Fruit fly (Drosophila melanogaster): ENCODE data around the gene Ip259.

Ip259 gene

DNA sequence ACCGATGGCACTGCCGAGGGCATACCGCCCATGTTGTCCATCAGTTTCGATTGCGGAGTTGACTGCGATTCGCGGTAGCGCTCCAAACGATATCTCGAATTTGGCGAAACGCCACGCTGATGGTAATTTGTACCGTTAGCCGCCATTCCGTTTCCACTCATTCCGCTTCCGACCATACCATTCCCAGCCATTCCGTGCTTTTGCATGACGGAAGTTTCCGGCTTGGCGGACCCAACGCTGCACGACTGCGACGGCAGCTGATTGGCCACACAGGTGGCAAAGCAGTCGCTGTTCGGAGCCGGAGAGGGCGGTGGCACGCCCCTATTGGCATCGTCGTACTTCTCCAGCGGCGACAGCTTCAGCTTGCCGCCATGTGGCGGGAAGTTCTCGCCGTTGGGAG is 35.9 kb upstream of the Ip259 start (continued):
- TF ChIP-seq en (GFP tag; optimal IDR thresholded peaks at IDR 0.05): no peak
- TF ChIP-seq prd (optimal IDR thresholded peaks at IDR 0.05): no peak
- TF ChIP-seq prd (GFP tag; IDR thresholded peaks at IDR 0.05): no peak
- no peak for TF ChIP-seq eyg (GFP tag; optimal IDR thresholded peaks at IDR 0.05)
- TF ChIP-seq ci (GFP tag; IDR thresholded peaks at IDR 0.05): 0 out of 3 replicates have a peak, but pooled peaks have one; percentile 33
- no peak for TF ChIP-seq CG12942 (GFP tag; optimal IDR thresholded peaks at IDR 0.05)
- no peak for TF ChIP-seq Antp (GFP tag; optimal IDR thresholded peaks at IDR 0.05)
- no peak for TF ChIP-seq dmrt99B (tag; optimal IDR thresholded peaks at IDR 0.05)
- no peak for TF ChIP-seq insv (GFP tag; optimal IDR thresholded peaks at IDR 0.05)
- no peak for TF ChIP-seq Opbp (GFP tag; IDR thresholded peaks at IDR 0.05; ENCODE audit: partially characterized antibody)
- TF ChIP-seq CG34376 (GFP tag; optimal IDR thresholded peaks at IDR 0.05): no peak
- no peak for TF ChIP-seq CG17912 (GFP tag; optimal IDR thresholded peaks at IDR 0.05)
- TF ChIP-seq pfk (GFP tag; optimal IDR thresholded peaks at IDR 0.05): peak; percentile 86
- TF ChIP-seq sr (GFP tag; IDR thresholded peaks at IDR 0.05): no peak
- TF ChIP-seq ase (GFP tag; IDR thresholded peaks at IDR 0.05): 0 out of 3 replicates have a peak, but pooled peaks have one; percentile 11
- no peak for TF ChIP-seq CG6254 (GFP tag; optimal IDR thresholded peaks at IDR 0.05)
- TF ChIP-seq CG11560 (tag; IDR thresholded peaks at IDR 0.05): 0 out of 3 replicates have a peak, but pooled peaks have one; percentile 35
- no peak for TF ChIP-seq CG3065 (GFP tag; optimal IDR thresholded peaks at IDR 0.05)
- TF ChIP-seq zfh2 (GFP tag; optimal IDR thresholded peaks at IDR 0.05): no peak
- TF ChIP-seq vvl (GFP tag; IDR thresholded peaks at IDR 0.05): no peak
- TF ChIP-seq CG17612 (GFP tag; IDR thresholded peaks at IDR 0.05): 0 out of 2 replicates have a peak, but pooled peaks have one; percentile 28
- no peak for TF ChIP-seq psq (GFP tag; optimal IDR thresholded peaks at IDR 0.05)
- TF ChIP-seq CG9437 (GFP tag; optimal IDR thresholded peaks at IDR 0.05): no peak
- TF ChIP-seq NFAT (GFP tag; IDR thresholded peaks at IDR 0.05): no peak
- TF ChIP-seq odd (GFP tag; optimal IDR thresholded peaks at IDR 0.05): no peak
- TF ChIP-seq Doc3 (GFP tag; IDR thresholded peaks at IDR 0.05; ENCODE audit: partially characterized antibody): 0 out of 3 replicates have a peak, but pooled peaks have one; percentile 32
- no peak for TF ChIP-seq Xrp1 (GFP tag; IDR thresholded peaks at IDR 0.05)
- TF ChIP-seq cato (GFP tag; optimal IDR thresholded peaks at IDR 0.05; ENCODE audit: borderline replicate concordance): no peak
- TF ChIP-seq Ptx1 (GFP tag; IDR thresholded peaks at IDR 0.05): no peak
- TF ChIP-seq ATbp (GFP tag; optimal IDR thresholded peaks at IDR 0.05): no peak
- no peak for TF ChIP-seq trem (tag; optimal IDR thresholded peaks at IDR 0.05)
- no peak for TF ChIP-seq CG6689 (GFP tag; IDR thresholded peaks at IDR 0.05)
- TF ChIP-seq NK7.1 (GFP tag; optimal IDR thresholded peaks at IDR 0.05): no peak
- TF ChIP-seq CG11723 (GFP tag; optimal IDR thresholded peaks at IDR 0.05): peak; percentile 18

DNA sequence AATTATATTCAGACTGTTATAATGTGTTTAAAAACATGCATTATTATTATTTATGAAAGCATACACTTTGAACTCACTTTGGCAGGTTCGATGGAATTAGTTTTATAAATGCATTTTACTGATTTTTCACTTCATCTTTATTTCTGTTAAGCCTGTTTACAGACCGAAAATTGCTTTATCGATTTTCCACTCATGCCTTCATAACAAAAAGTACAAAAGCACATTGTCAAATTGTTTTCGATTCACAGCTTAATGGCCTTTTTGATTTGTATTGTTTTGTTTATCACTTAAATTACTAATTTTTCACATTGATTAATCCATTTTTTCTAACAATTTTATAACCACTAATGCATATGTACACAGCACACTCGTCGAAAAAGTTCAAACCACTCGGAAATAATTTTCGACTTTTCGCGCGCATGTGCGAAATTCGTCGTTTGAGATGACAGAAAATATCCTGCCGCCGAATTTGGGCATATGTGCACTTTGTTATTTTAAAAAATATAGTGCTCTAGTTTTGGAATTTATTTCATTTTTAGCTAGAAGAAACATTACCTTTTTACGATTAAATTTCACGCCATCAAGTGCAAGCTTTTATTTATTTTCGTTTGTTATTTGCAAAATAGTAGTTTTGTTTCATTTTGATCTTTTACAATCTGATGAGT is 34.4 kb upstream of the Ip259 start, which contains the start of gene rho-5:
rho-5 (minus strand) TSS at position 296 of the 665 bp plus-strand sequence.
- TF ChIP-seq usp (GFP tag; optimal IDR thresholded peaks at IDR 0.05): no peak
- no peak for TF ChIP-seq kni (GFP tag; optimal IDR thresholded peaks at IDR 0.05)
- TF ChIP-seq Rfx (GFP tag; IDR thresholded peaks at IDR 0.05): peak; percentile 45; the same call in 1 of the 2 replicates
- no peak for TF ChIP-seq Dbx (GFP tag; IDR thresholded peaks at IDR 0.05)
- no peak for TF ChIP-seq NC2α (GFP tag; optimal IDR thresholded peaks at IDR 0.05)
- TF ChIP-seq CG11723 (GFP tag; optimal IDR thresholded peaks at IDR 0.05): no peak
- no peak for TF ChIP-seq jumu (GFP tag; optimal IDR thresholded peaks at IDR 0.05)
- TF ChIP-seq CG12769 (tag; optimal IDR thresholded peaks at IDR 0.05): no peak
- TF ChIP-seq kah (GFP tag; optimal IDR thresholded peaks at IDR 0.05): no peak
- no peak for TF ChIP-seq CG13894 (tag; optimal IDR thresholded peaks at IDR 0.05)
- no peak for TF ChIP-seq CG3847 (GFP tag; IDR thresholded peaks at IDR 0.05)
- no peak for TF ChIP-seq CG4424 (GFP tag; optimal IDR thresholded peaks at IDR 0.05)
- peak; percentile 40 for TF ChIP-seq Sry-δ (GFP tag; optimal IDR thresholded peaks at IDR 0.05)
- TF ChIP-seq nau (GFP tag; optimal IDR thresholded peaks at IDR 0.05): no peak
- no peak for TF ChIP-seq pb (GFP tag; optimal IDR thresholded peaks at IDR 0.05)
- TF ChIP-seq pnt (GFP tag; optimal IDR thresholded peaks at IDR 0.05): no peak
- TF ChIP-seq crc (GFP tag; optimal IDR thresholded peaks at IDR 0.05): no peak
- peak; percentile 60 for TF ChIP-seq row (GFP tag; IDR thresholded peaks at IDR 0.05)
- TF ChIP-seq Xrp1 (GFP tag; IDR thresholded peaks at IDR 0.05): no peak
- no peak for TF ChIP-seq Neu2 (GFP tag; optimal IDR thresholded peaks at IDR 0.05; ENCODE audit: borderline replicate concordance)
- TF ChIP-seq CG31224 (GFP tag; IDR thresholded peaks at IDR 0.05): no peak
